Fruit fly (Drosophila melanogaster) whole organism, wandering third instar larva: ENCODE results near the gene CG42635.

Experiments used
- Abd-B ChIP-seq: fragments of >200 bp; optimal IDR thresholded peaks from 2 replicates; lab custom pipeline; 2017; ENCODE audit warnings: missing biosample characterization, missing genetic modification characterization
- CG32264 ChIP-seq: fragments of 200-800 bp; sonication (Bioruptor generic); optimal IDR thresholded peaks from 2 replicates; lab custom pipeline; 2016; ENCODE audit warnings: missing biosample characterization, missing genetic modification characterization
- CG9705 ChIP-seq: fragments of 200-800 bp; sonication (Bioruptor generic); optimal IDR thresholded peaks from 2 replicates; lab custom pipeline; 2018; ENCODE audit warnings: missing biosample characterization, mild to moderate bottlenecking, missing genetic modification characterization
- Dfd ChIP-seq: fragments of >200 bp; optimal IDR thresholded peaks from 2 replicates; lab custom pipeline; 2017; ENCODE audit warnings: missing biosample characterization, missing genetic modification characterization
- HLH106 ChIP-seq: fragments of 200-800 bp; optimal IDR thresholded peaks from 3 replicates; lab custom pipeline; 2019; ENCODE audit warnings: missing biosample characterization, mild to moderate bottlenecking, missing genetic modification characterization, moderate library complexity
- Hr83 ChIP-seq: fragments of 200-300 bp; sonication (Bioruptor generic); optimal IDR thresholded peaks from 2 replicates; lab custom pipeline; 2016; ENCODE audit warnings: missing biosample characterization, mild to moderate bottlenecking, missing genetic modification characterization, moderate library complexity; ENCODE audit not compliant: poor library complexity, severe bottlenecking
- Jra ChIP-seq: sonication (Bioruptor generic); optimal IDR thresholded peaks from 2 replicates; lab custom pipeline; 2016; ENCODE audit warnings: missing biosample characterization, missing genetic modification characterization
- psq ChIP-seq: fragments of 200-800 bp; sonication (Bioruptor generic); optimal IDR thresholded peaks from 3 replicates; lab custom pipeline; 2017; ENCODE audit warnings: missing biosample characterization, mild to moderate bottlenecking, missing genetic modification characterization, moderate library complexity
- usp ChIP-seq: fragments of >200 bp; optimal IDR thresholded peaks from 2 replicates; lab custom pipeline; 2017; ENCODE audit warnings: missing biosample characterization, missing genetic modification characterization

DNA sequence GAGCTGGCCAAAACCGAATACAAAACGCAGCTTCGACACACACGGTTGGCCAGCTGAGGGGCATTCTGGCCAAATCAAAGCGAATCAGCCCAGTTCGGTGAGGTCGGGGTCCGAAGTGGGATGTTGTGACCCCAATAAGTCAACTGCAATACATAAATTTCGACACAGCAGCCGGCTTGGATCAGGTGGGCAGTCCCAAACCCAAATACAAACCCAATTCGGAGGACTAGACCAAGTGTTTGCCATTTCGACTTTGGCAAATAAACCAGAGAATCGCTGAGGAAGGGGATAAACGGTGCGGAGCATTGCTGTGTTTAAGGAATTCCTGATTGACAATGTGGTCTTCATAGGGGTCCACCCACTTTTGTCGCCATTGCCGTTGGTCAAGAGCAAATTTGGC, 18.8 kb upstream of the CG42635 start:
- TF ChIP-seq psq (no peak), Dfd (GFP tag; lab: Kevin White, UChicago) (peak; percentile 49), Abd-B (GFP tag; lab: Kevin White, UChicago) (no peak), CG9705 (GFP tag; lab: Kevin White, UChicago) (no peak), Jra (no peak), CG32264 (no peak), HLH106 (tag; lab: Kevin White, UChicago) (no peak), usp (no peak), Hr83 (GFP tag; lab: Kevin White, UChicago) (no peak)
